Worm (Caenorhabditis elegans) whole organism, late embryonic: ENCODE measurements around the gene F49E11.7.

Experiments
- F13H6.1 ChIP-seq: sonication (generic microtip); optimal IDR thresholded peaks from 2 replicates; lab custom pipeline; 2016; ENCODE audit warnings: missing genetic modification characterization, missing compliant biosample characterization
- T23F11.4 ChIP-seq: fragments of 200-800 bp; sonication (Bioruptor generic); optimal IDR thresholded peaks from 2 replicates; lab custom pipeline; 2018; ENCODE audit warnings: mild to moderate bottlenecking, missing genetic modification characterization, missing compliant biosample characterization
- ama-1 ChIP-seq: fragments of 150-350 bp; optimal IDR thresholded peaks from 2 replicates; lab custom pipeline; 2014
- ceh-30 ChIP-seq: fragments of 150-350 bp; optimal IDR thresholded peaks from 2 replicates; lab custom pipeline; 2014; ENCODE audit warnings: missing biosample characterization, missing genetic modification characterization
- che-1 ChIP-seq: sonication (generic microtip); optimal IDR thresholded peaks from 2 replicates; lab custom pipeline; 2016; ENCODE audit warnings: mild to moderate bottlenecking, missing genetic modification characterization, missing compliant biosample characterization
- elt-2 ChIP-seq: sonication (generic microtip); optimal IDR thresholded peaks from 2 replicates; lab custom pipeline; 2016; ENCODE audit warnings: missing genetic modification reagents, missing genetic modification characterization, missing compliant biosample characterization
- elt-4 ChIP-seq: sonication (generic microtip); optimal IDR thresholded peaks from 2 replicates; lab custom pipeline; 2016; ENCODE audit warnings: missing genetic modification characterization, missing compliant biosample characterization
- ets-4 ChIP-seq: sonication (generic microtip); optimal IDR thresholded peaks from 2 replicates; lab custom pipeline; 2016; ENCODE audit warnings: missing genetic modification characterization, missing compliant biosample characterization
- hlh-13 ChIP-seq: fragments of 200-800 bp; sonication (Bioruptor generic); optimal IDR thresholded peaks from 2 replicates; lab custom pipeline; 2018; ENCODE audit warnings: mild to moderate bottlenecking, missing genetic modification characterization, missing compliant biosample characterization
- nfya-1 ChIP-seq: sonication (generic microtip); optimal IDR thresholded peaks from 2 replicates; lab custom pipeline; 2017; ENCODE audit warnings: missing genetic modification characterization, mild to moderate bottlenecking, missing compliant biosample characterization, antibody characterized with exemption, moderate library complexity
- nhr-11 ChIP-seq: fragments of 150-350 bp; optimal IDR thresholded peaks from 2 replicates; lab custom pipeline; 2014; ENCODE audit warnings: missing biosample characterization, missing genetic modification characterization
- npax-4 ChIP-seq: sonication (generic microtip); optimal IDR thresholded peaks from 2 replicates; lab custom pipeline; 2016; ENCODE audit warnings: missing genetic modification characterization, missing compliant biosample characterization
- ztf-16 ChIP-seq: sonication (generic microtip); optimal IDR thresholded peaks from 2 replicates; lab custom pipeline; 2017; ENCODE audit warnings: missing genetic modification characterization, missing compliant biosample characterization

DNA sequence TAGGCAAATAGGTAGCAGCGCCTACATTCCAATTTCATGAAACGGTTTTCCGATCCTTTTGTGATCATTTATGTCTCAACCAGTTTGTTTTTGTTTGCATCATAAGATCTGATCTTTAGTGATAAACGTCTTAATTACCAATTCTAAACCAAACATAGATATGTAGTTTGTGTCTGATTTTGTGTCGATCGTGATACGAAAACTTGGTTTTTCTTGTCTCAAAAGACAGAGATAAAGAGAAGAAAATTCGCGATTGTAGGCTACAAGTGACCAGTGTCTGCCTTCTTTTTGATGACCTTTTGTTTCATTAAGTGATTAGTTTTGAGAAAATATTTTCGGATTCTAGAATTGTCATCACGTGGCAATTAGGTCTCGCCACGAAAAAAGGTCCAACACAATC is 27.5 kb downstream of the F49E11.7 start:
- TF ChIP-seq ceh-30 (tag; lab: Kevin White, UChicago), result no peak
- TF ChIP-seq ets-4 (tag; lab: Kevin White, UChicago), result no peak
- TF ChIP-seq che-1, result no peak
- no peak for TF ChIP-seq npax-4 (tag; lab: Kevin White, UChicago)
- TF ChIP-seq elt-4 (tag; lab: Kevin White, UChicago), result no peak
- no peak for TF ChIP-seq hlh-13
- TF ChIP-seq ama-1 (lab: Kevin White, UChicago), result no peak
- no peak for TF ChIP-seq nfya-1 (tag; lab: Kevin White, UChicago)
- TF ChIP-seq elt-2, result no peak
- TF ChIP-seq T23F11.4 (GFP tag; lab: Kevin White, UChicago), result no peak
- no peak for TF ChIP-seq F13H6.1 (tag; lab: Kevin White, UChicago)
- no peak for TF ChIP-seq nhr-11
- TF ChIP-seq ztf-16 (tag; lab: Kevin White, UChicago), result no peak
